Fruit fly (Drosophila melanogaster) whole organism, pupa: ENCODE measurements around the gene CG12730.

Experiments
- CG12605 ChIP-seq: fragments of 200-800 bp; sonication (Bioruptor generic); IDR thresholded peaks from 2 replicates; pipeline ENCODE4 v1.3.6; 2022; ENCODE audit warnings: missing biosample characterization, missing genetic modification characterization
- CG15710 ChIP-seq: fragments of 200-800 bp; sonication (Bioruptor generic); optimal IDR thresholded peaks from 2 replicates; lab custom pipeline; 2018; ENCODE audit warnings: missing biosample characterization, mild to moderate bottlenecking, missing genetic modification characterization, moderate library complexity
- CG32121 ChIP-seq: fragments of 200-800 bp; sonication (Bioruptor generic); IDR thresholded peaks from 2 replicates; pipeline ENCODE4 v1.3.6; 2022; ENCODE audit warnings: missing biosample characterization, missing genetic modification characterization
- CG34367 ChIP-seq: fragments of 200-800 bp; sonication (Bioruptor generic); optimal IDR thresholded peaks from 2 replicates; lab custom pipeline; 2018; ENCODE audit warnings: missing biosample characterization, mild to moderate bottlenecking, missing genetic modification characterization
- CG9948 ChIP-seq: fragments of 200-800 bp; sonication (Bioruptor generic); optimal IDR thresholded peaks from 2 replicates; lab custom pipeline; 2018; ENCODE audit warnings: missing biosample characterization, mild to moderate bottlenecking, missing genetic modification characterization, moderate library complexity
- EcR ChIP-seq: fragments of 200-800 bp; sonication (Bioruptor generic); optimal IDR thresholded peaks from 3 replicates; lab custom pipeline; 2019; ENCODE audit warnings: missing biosample characterization, missing genetic modification characterization, mild to moderate bottlenecking, moderate library complexity, missing genetic modification reagents
- Pif1B ChIP-seq: fragments of 200-800 bp; sonication (Bioruptor generic); optimal IDR thresholded peaks from 3 replicates; lab custom pipeline; 2016; ENCODE audit warnings: missing biosample characterization, missing genetic modification characterization
- Snoo ChIP-seq: fragments of 200-800 bp; sonication (Bioruptor generic); optimal IDR thresholded peaks from 3 replicates; lab custom pipeline; 2017; ENCODE audit warnings: missing biosample characterization, mild to moderate bottlenecking, missing genetic modification characterization, inconsistent platforms
- gl ChIP-seq: fragments of 200-800 bp; sonication (Bioruptor generic); optimal IDR thresholded peaks from 2 replicates; lab custom pipeline; 2018; ENCODE audit warnings: missing biosample characterization, mild to moderate bottlenecking, missing genetic modification characterization

DNA sequence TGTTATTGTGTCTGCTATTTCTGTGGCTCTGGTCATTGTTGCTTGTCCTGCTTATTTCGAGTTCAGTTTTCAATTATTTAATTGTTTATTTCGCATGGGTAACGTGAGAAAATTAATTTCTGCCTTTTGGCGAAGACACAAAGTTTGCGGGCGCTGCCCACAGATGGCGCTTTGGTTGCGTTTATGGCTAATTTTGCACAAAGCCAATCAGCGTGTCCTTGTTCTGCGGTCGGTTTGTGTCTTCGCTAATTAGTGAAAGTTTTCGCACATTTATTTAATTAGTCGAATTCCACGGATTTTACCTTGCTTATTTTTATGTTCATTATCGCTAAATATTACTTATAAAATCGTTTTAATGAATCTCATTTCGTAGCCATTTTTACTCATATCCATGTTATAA, 47.0 kb downstream of the CG12730 start:
- TF ChIP-seq CG15710 (tag; lab: Kevin White, UChicago): no peak
- no peak for TF ChIP-seq CG12605
- no peak for TF ChIP-seq CG9948
- TF ChIP-seq Pif1B (GFP tag; lab: Kevin White, UChicago): no peak
- no peak for TF ChIP-seq CG34367 (tag; lab: Kevin White, UChicago)
- no peak for TF ChIP-seq CG32121 (GFP tag; lab: Robert Waterston, UW)
- TF ChIP-seq EcR (GFP tag; lab: Kevin White, UChicago): no peak
- no peak for TF ChIP-seq Snoo (tag; lab: Kevin White, UChicago)
- no peak for TF ChIP-seq gl (tag; lab: Kevin White, UChicago)
